Fruit fly (Drosophila melanogaster) whole organism, embryonic: ENCODE measurements around the gene rho-5.

Source experiments
- Abd-B ChIP-seq: fragments of 200-800 bp; sonication (Bioruptor generic); optimal IDR thresholded peaks from 2 replicates; lab custom pipeline; 2018; ENCODE audit warnings: missing biosample characterization, mild to moderate bottlenecking, missing genetic modification characterization, moderate library complexity
- B-H1 ChIP-seq: fragments of 200-800 bp; sonication (Bioruptor generic); IDR thresholded peaks from 3 replicates; pipeline ENCODE4 v1.3.6; 2022; ENCODE audit warnings: missing biosample characterization, missing genetic modification characterization
- CG10366 ChIP-seq: fragments of 200-800 bp; sonication (Bioruptor generic); IDR thresholded peaks from 2 replicates; pipeline ENCODE4 v1.3.6; 2022; ENCODE audit warnings: missing biosample characterization, missing genetic modification characterization
- CG10565 ChIP-seq: fragments of 200-800 bp; sonication (Bioruptor generic); optimal IDR thresholded peaks from 3 replicates; lab custom pipeline; 2016; ENCODE audit warnings: missing biosample characterization, mild to moderate bottlenecking, missing genetic modification characterization
- CG13296 ChIP-seq: fragments of 200-800 bp; sonication (Bioruptor generic); optimal IDR thresholded peaks from 3 replicates; lab custom pipeline; 2018; ENCODE audit warnings: missing biosample characterization, mild to moderate bottlenecking, missing genetic modification characterization
- CG13424 ChIP-seq: fragments of 200-800 bp; sonication (Bioruptor generic); optimal IDR thresholded peaks from 2 replicates; lab custom pipeline; 2019; ENCODE audit warnings: missing biosample characterization, mild to moderate bottlenecking, missing genetic modification characterization, moderate library complexity
- CG13775 ChIP-seq: fragments of 200-800 bp; sonication (Bioruptor generic); optimal IDR thresholded peaks from 3 replicates; lab custom pipeline; 2017; ENCODE audit warnings: missing biosample characterization, mild to moderate bottlenecking, missing genetic modification characterization
- CG15011 ChIP-seq: fragments of 200-800 bp; sonication (Bioruptor generic); optimal IDR thresholded peaks from 3 replicates; lab custom pipeline; 2018; ENCODE audit warnings: missing biosample characterization, mild to moderate bottlenecking, missing genetic modification characterization
- CG15479 ChIP-seq: fragments of 200-800 bp; sonication (Bioruptor generic); optimal IDR thresholded peaks from 3 replicates; lab custom pipeline; 2019; ENCODE audit warnings: missing biosample characterization, mild to moderate bottlenecking, missing genetic modification characterization, moderate library complexity
- CG17385 ChIP-seq: fragments of 200-800 bp; sonication (Bioruptor generic); optimal IDR thresholded peaks from 3 replicates; lab custom pipeline; 2018; ENCODE audit warnings: missing biosample characterization, mild to moderate bottlenecking, missing genetic modification characterization
- CG18764 ChIP-seq: fragments of 200-800 bp; sonication (Bioruptor generic); optimal IDR thresholded peaks from 3 replicates; lab custom pipeline; 2016; ENCODE audit warnings: missing biosample characterization, missing genetic modification characterization
- CG2129 ChIP-seq: fragments of 200-800 bp; sonication (Bioruptor generic); IDR thresholded peaks from 2 replicates; pipeline ENCODE4 v1.3.6; 2022; ENCODE audit warnings: missing biosample characterization, missing genetic modification characterization; ENCODE audit not compliant: partially characterized antibody
- CG30431 ChIP-seq: fragments of 200-800 bp; sonication (Bioruptor generic); optimal IDR thresholded peaks from 2 replicates; lab custom pipeline; 2017; ENCODE audit warnings: missing biosample characterization, missing genetic modification characterization
- CG32767 ChIP-seq: fragments of 200-800 bp; sonication (Bioruptor generic); IDR thresholded peaks from 2 replicates; pipeline ENCODE4 v1.3.6; 2022; ENCODE audit warnings: missing biosample characterization, missing genetic modification characterization
- CG32772 ChIP-seq: fragments of 200-800 bp; sonication (Bioruptor generic); IDR thresholded peaks from 2 replicates; pipeline ENCODE4 v1.3.6; 2022; ENCODE audit warnings: missing biosample characterization, missing genetic modification characterization
- CG4404 ChIP-seq: fragments of 200-800 bp; sonication (Bioruptor generic); IDR thresholded peaks from 2 replicates; pipeline ENCODE4 v1.3.6; 2022; ENCODE audit warnings: missing biosample characterization, missing genetic modification characterization
- CG4424 ChIP-seq: fragments of 200-800 bp; sonication (Bioruptor generic); optimal IDR thresholded peaks from 3 replicates; lab custom pipeline; 2016; ENCODE audit warnings: missing biosample characterization, missing genetic modification characterization
- CG6854 ChIP-seq: fragments of 200-800 bp; sonication (Bioruptor generic); optimal IDR thresholded peaks from 3 replicates; lab custom pipeline; 2017; ENCODE audit warnings: missing biosample characterization, mild to moderate bottlenecking, missing genetic modification characterization
- CG7786 ChIP-seq: fragments of 200-800 bp; sonication (Bioruptor generic); optimal IDR thresholded peaks from 2 replicates; lab custom pipeline; 2016; ENCODE audit warnings: missing biosample characterization, missing genetic modification characterization
- CG8089 ChIP-seq: fragments of 200-800 bp; sonication (Bioruptor generic); optimal IDR thresholded peaks from 3 replicates; lab custom pipeline; 2016; ENCODE audit warnings: missing biosample characterization, missing genetic modification characterization
- CG8359 ChIP-seq: fragments of 200-800 bp; sonication (Bioruptor generic); optimal IDR thresholded peaks from 2 replicates; lab custom pipeline; 2017; ENCODE audit warnings: missing biosample characterization, mild to moderate bottlenecking, missing genetic modification characterization, borderline replicate concordance
- CoRest ChIP-seq: fragments of 200-800 bp; sonication (Bioruptor generic); optimal IDR thresholded peaks from 3 replicates; lab custom pipeline; 2018; ENCODE audit warnings: missing biosample characterization, mild to moderate bottlenecking, missing genetic modification characterization, moderate library complexity
- Dip2 ChIP-seq: fragments of 200-800 bp; sonication (Bioruptor generic); IDR thresholded peaks from 2 replicates; pipeline ENCODE4 v1.3.6; 2022; ENCODE audit warnings: missing biosample characterization, missing genetic modification characterization
- Hey ChIP-seq: fragments of 200-800 bp; sonication (Bioruptor generic); optimal IDR thresholded peaks from 3 replicates; lab custom pipeline; 2018; ENCODE audit warnings: missing biosample characterization, mild to moderate bottlenecking, missing genetic modification characterization
- Nf-YB ChIP-seq: fragments of 200-800 bp; sonication (Bioruptor generic); optimal IDR thresholded peaks from 3 replicates; lab custom pipeline; 2019; ENCODE audit warnings: missing biosample characterization, mild to moderate bottlenecking, missing genetic modification characterization, moderate library complexity
- Opbp ChIP-seq: fragments of 200-800 bp; sonication (Bioruptor generic); IDR thresholded peaks from 3 replicates; pipeline ENCODE4 v1.3.6; 2022; ENCODE audit warnings: missing biosample characterization, missing genetic modification characterization; ENCODE audit not compliant: partially characterized antibody
- Rfx ChIP-seq: fragments of 200-800 bp; sonication (Bioruptor generic); IDR thresholded peaks from 2 replicates; pipeline ENCODE4 v1.3.6; 2022; ENCODE audit warnings: missing biosample characterization, missing genetic modification characterization
- Sox100B ChIP-seq: fragments of 200-800 bp; sonication (Bioruptor generic); optimal IDR thresholded peaks from 3 replicates; lab custom pipeline; 2018; ENCODE audit warnings: missing biosample characterization, mild to moderate bottlenecking, missing genetic modification characterization
- Sox102F ChIP-seq: fragments of 200-800 bp; sonication (Bioruptor generic); optimal IDR thresholded peaks from 2 replicates; lab custom pipeline; 2018; ENCODE audit warnings: missing biosample characterization, mild to moderate bottlenecking, missing genetic modification characterization, moderate library complexity
- YL-1 ChIP-seq: fragments of 200-800 bp; sonication (Bioruptor generic); optimal IDR thresholded peaks from 3 replicates; lab custom pipeline; 2017; ENCODE audit warnings: missing biosample characterization, mild to moderate bottlenecking, missing genetic modification characterization
- abd-A ChIP-seq: fragments of 200-800 bp; sonication (Bioruptor generic); optimal IDR thresholded peaks from 3 replicates; lab custom pipeline; 2019; ENCODE audit warnings: missing biosample characterization, mild to moderate bottlenecking, missing genetic modification characterization, moderate library complexity
- br ChIP-seq: fragments of >200 bp; optimal IDR thresholded peaks from 2 replicates; lab custom pipeline; 2017
- croc ChIP-seq: fragments of 200-800 bp; sonication (Bioruptor generic); conservative IDR thresholded peaks from 3 replicates; pipeline ENCODE4 v1.3.6; 2022; ENCODE audit warnings: missing biosample characterization, missing genetic modification characterization
- dimm ChIP-seq: fragments of 200-800 bp; sonication (Bioruptor generic); IDR thresholded peaks from 2 replicates; pipeline ENCODE4 v1.3.6; 2022; ENCODE audit warnings: missing biosample characterization, missing genetic modification characterization
- dmrt11E ChIP-seq: fragments of 200-800 bp; sonication (Bioruptor generic); optimal IDR thresholded peaks from 3 replicates; lab custom pipeline; 2018; ENCODE audit warnings: missing biosample characterization, mild to moderate bottlenecking, missing genetic modification characterization, moderate library complexity
- dmrt99B ChIP-seq: fragments of 200-800 bp; sonication (Bioruptor generic); optimal IDR thresholded peaks from 2 replicates; lab custom pipeline; 2018; ENCODE audit warnings: missing biosample characterization, mild to moderate bottlenecking, missing genetic modification characterization, moderate library complexity
- dysf ChIP-seq: fragments of 200-800 bp; sonication (Bioruptor generic); IDR thresholded peaks from 3 replicates; pipeline ENCODE4 v1.3.6; 2022; ENCODE audit warnings: missing biosample characterization, missing genetic modification characterization
- ems ChIP-seq: fragments of 200-800 bp; sonication (Bioruptor generic); optimal IDR thresholded peaks from 3 replicates; lab custom pipeline; 2016; ENCODE audit warnings: missing biosample characterization, missing genetic modification characterization
- ftz-f1 ChIP-seq: fragments of 200-800 bp; sonication (Bioruptor generic); optimal IDR thresholded peaks from 2 replicates; lab custom pipeline; 2016; ENCODE audit warnings: missing biosample characterization, missing genetic modification characterization
- hbn ChIP-seq: fragments of 200-800 bp; sonication (Bioruptor generic); IDR thresholded peaks from 2 replicates; pipeline ENCODE4 v1.3.6; 2022; ENCODE audit warnings: missing biosample characterization, missing genetic modification characterization; ENCODE audit not compliant: partially characterized antibody
- inv ChIP-seq: fragments of 200-800 bp; sonication (Bioruptor generic); IDR thresholded peaks from 2 replicates; pipeline ENCODE4 v1.3.6; 2022; ENCODE audit warnings: missing biosample characterization, missing genetic modification characterization; ENCODE audit not compliant: partially characterized antibody
- pb ChIP-seq: fragments of 200-800 bp; sonication (Bioruptor generic); optimal IDR thresholded peaks from 3 replicates; lab custom pipeline; 2016; ENCODE audit warnings: missing biosample characterization, missing genetic modification characterization
- pros ChIP-seq: fragments of 200-800 bp; sonication (Bioruptor generic); optimal IDR thresholded peaks from 3 replicates; lab custom pipeline; 2019; ENCODE audit warnings: missing biosample characterization, mild to moderate bottlenecking, missing genetic modification characterization, moderate library complexity
- shn ChIP-seq: fragments of 200-800 bp; sonication (Bioruptor generic); optimal IDR thresholded peaks from 3 replicates; lab custom pipeline; 2016; ENCODE audit warnings: missing biosample characterization, missing genetic modification characterization
- slou ChIP-seq: fragments of 200-800 bp; sonication (Bioruptor generic); optimal IDR thresholded peaks from 3 replicates; lab custom pipeline; 2016; ENCODE audit warnings: missing biosample characterization, missing genetic modification characterization
- stwl ChIP-seq: fragments of 200-800 bp; sonication (Bioruptor generic); optimal IDR thresholded peaks from 3 replicates; lab custom pipeline; 2018; ENCODE audit warnings: missing biosample characterization, mild to moderate bottlenecking, missing genetic modification characterization, moderate library complexity
- tin ChIP-seq: fragments of 200-800 bp; sonication (Bioruptor generic); optimal IDR thresholded peaks from 3 replicates; lab custom pipeline; 2016; ENCODE audit warnings: missing biosample characterization, missing genetic modification characterization
- unpg ChIP-seq: fragments of 200-800 bp; sonication (Bioruptor generic); optimal IDR thresholded peaks from 3 replicates; lab custom pipeline; 2018; ENCODE audit warnings: missing biosample characterization, mild to moderate bottlenecking, missing genetic modification characterization, moderate library complexity
- wek ChIP-seq: fragments of 200-800 bp; sonication (Bioruptor generic); optimal IDR thresholded peaks from 3 replicates; lab custom pipeline; 2018; ENCODE audit warnings: missing biosample characterization, mild to moderate bottlenecking, missing genetic modification characterization, moderate library complexity
- zf30C ChIP-seq: fragments of 200-800 bp; sonication (Bioruptor generic); optimal IDR thresholded peaks from 3 replicates; lab custom pipeline; 2018; ENCODE audit warnings: missing biosample characterization, mild to moderate bottlenecking, missing genetic modification characterization

Gene rho-5

DNA sequence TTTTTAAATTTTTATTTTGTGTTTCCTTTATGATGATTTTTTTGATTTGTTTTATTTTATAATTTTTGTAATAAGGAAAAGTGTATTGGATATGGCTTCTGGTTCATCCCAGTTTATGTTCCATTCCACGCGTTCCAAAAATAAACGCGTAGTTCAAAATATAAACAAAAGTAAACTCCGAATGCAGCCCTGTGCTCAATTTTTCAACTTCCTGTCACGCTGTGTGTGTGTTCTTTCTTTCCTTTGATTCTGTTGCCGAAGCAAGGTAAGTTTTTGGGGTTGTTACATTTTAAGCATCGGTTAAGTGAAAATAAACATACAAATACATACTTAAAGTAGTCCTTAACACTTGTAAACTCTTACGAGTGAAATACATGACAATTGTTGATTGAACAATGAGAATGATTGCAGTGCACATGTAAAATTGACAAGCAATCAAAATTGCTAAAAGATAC, 34.4 kb upstream of the rho-5 start, which contains the start of the genes Ip259 and RpS27A (continued):
- TF ChIP-seq abd-A (tag; lab: Kevin White, UChicago) (no peak), Opbp (GFP tag; lab: Robert Waterston, UW) (no peak; the same call in 2 of the 3 replicates), CG4424 (GFP tag; lab: Kevin White, UChicago) (peak; percentile 70), CG2129 (no peak), CG30431 (GFP tag; lab: Kevin White, UChicago) (peak; percentile 69), YL-1 (peak; percentile 93), CG8089 (GFP tag; lab: Kevin White, UChicago) (peak; percentile 85), CG4404 (no peak), dmrt99B (no peak), CG17385 (GFP tag; lab: Kevin White, UChicago) (peak; percentile 81), zf30C (GFP tag; lab: Kevin White, UChicago) (no peak), CoRest (tag; lab: Kevin White, UChicago) (peak; percentile 65), Abd-B (GFP tag; lab: Kevin White, UChicago) (no peak), CG13775 (GFP tag; lab: Kevin White, UChicago) (peak; percentile 87), stwl (tag; lab: Kevin White, UChicago) (peak; percentile 30), dimm (no peak), CG15479 (GFP tag; lab: Kevin White, UChicago) (no peak), pb (GFP tag; lab: Kevin White, UChicago) (peak; percentile 71), ftz-f1 (GFP tag; lab: Kevin White, UChicago) (no peak), inv (no peak), CG32772 (GFP tag; lab: Robert Waterston, UW) (no peak; the same call in 1 of the 2 replicates), hbn (no peak), Nf-YB (GFP tag; lab: Kevin White, UChicago) (peak; percentile 58), croc (GFP tag; lab: Robert Waterston, UW) (peak; percentile 61), CG10565 (GFP tag; lab: Kevin White, UChicago) (no peak), CG7786 (peak; percentile 60), Hey (tag; lab: Kevin White, UChicago) (no peak), CG13424 (tag; lab: Kevin White, UChicago) (peak; percentile 45), shn (GFP tag; lab: Kevin White, UChicago) (peak; percentile 70), CG10366 (GFP tag; lab: Robert Waterston, UW) (no peak; the same call in 1 of the 2 replicates), Rfx (GFP tag; lab: Robert Waterston, UW) (peak; percentile 86; the same call in 1 of the 2 replicates), Sox100B (GFP tag; lab: Kevin White, UChicago) (peak; percentile 66), CG32767 (GFP tag; lab: Robert Waterston, UW) (peak; percentile 61; the same call in 1 of the 2 replicates), dysf (peak; percentile 77; the same call in 1 of the 3 replicates), br (lab: Kevin White, UChicago) (no peak), CG8359 (GFP tag; lab: Kevin White, UChicago) (peak; percentile 60), B-H1 (peak; percentile 47; the same call in 2 of the 3 replicates), Dip2 (GFP tag; lab: Robert Waterston, UW) (no peak), wek (GFP tag; lab: Kevin White, UChicago) (peak; percentile 84), CG6854 (GFP tag; lab: Kevin White, UChicago) (peak; percentile 71), unpg (GFP tag; lab: Kevin White, UChicago) (peak; percentile 76), pros (GFP tag; lab: Kevin White, UChicago) (no peak), ems (GFP tag; lab: Kevin White, UChicago) (peak; percentile 21), Sox102F (GFP tag; lab: Kevin White, UChicago) (no peak), CG13296 (GFP tag; lab: Kevin White, UChicago) (peak; percentile 79), tin (GFP tag; lab: Kevin White, UChicago) (peak; percentile 63), CG15011 (GFP tag; lab: Kevin White, UChicago) (peak; percentile 69), slou (peak; percentile 77), CG18764 (GFP tag; lab: Kevin White, UChicago) (peak; percentile 68), dmrt11E (tag; lab: Kevin White, UChicago) (peak; percentile 71)
